Fruit fly (Drosophila melanogaster) S2 (cell line): ENCODE results near the gene mus312.

ENCODE experiments used
- CG8478 ChIP-seq: fragments of >200 bp; optimal IDR thresholded peaks from 2 replicates; lab custom pipeline; 2018
- CTCF ChIP-seq, 2 experiments: fragments of >200 bp; optimal IDR thresholded peaks; 2 replicates each; lab custom pipeline; 2018

dm6 chr3L:7346951-7347350, 18.0 kb downstream of the mus312 start, which contains the start of gene CG14834:
- no peak for TF ChIP-seq CTCF (optimal IDR thresholded peaks at IDR 0.05; lab: Kevin White, UChicago)
- TF ChIP-seq CG8478 (lab: Kevin White, UChicago): no peak
